Fruit fly (Drosophila melanogaster): Measurements from ENCODE around the gene CG34148.

dm6 chr3R:21874982-21875466, 3.5 kb downstream of the CG34148 start, which contains the start of gene CG6656:
- no peak for TF ChIP-seq Dll (optimal IDR thresholded peaks at IDR 0.05)
- TF ChIP-seq CG8478 (optimal IDR thresholded peaks at IDR 0.05), result peak; percentile 68
- no peak for TF ChIP-seq usp (GFP tag; optimal IDR thresholded peaks at IDR 0.05)

Data from whole organism.